Worm (Caenorhabditis elegans): Measurements from ENCODE around the gene Y55F3AM.13.
A peak's percentile ranks its signal among the peaks of the same experiment; 100 is the strongest.

Gene Y55F3AM.13

ce11 chrIV:1019801-1020200, 36.3 kb downstream of the Y55F3AM.13 start:
- peak; percentile 50 for TF ChIP-seq nhr-85 (tag)
- TF ChIP-seq hlh-4 (tag; optimal IDR thresholded peaks at IDR 0.05): no peak

DNA sequence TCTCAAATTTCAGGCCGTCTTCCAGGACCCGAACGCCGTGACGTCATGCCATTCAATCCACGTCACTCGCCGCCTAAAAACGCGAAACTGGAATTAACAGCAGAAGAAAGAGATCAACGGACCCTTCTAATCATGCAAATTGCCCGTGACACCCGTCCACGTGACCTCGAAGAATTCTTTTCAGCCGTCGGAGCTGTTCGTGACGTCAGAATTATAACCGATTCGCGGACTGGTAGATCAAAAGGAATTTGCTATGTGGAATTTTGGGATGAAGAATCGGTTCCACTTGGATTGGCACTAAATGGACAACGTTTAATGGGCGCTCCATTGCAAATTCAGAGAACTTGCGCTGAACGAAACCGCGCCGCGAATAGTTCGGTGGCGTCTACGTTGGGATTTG, 40.7 kb downstream of the Y55F3AM.13 start:
- TF ChIP-seq efl-1 (optimal IDR thresholded peaks at IDR 0.05) (no peak), efl-1 (GFP tag; optimal IDR thresholded peaks at IDR 0.05 in 1 of 2) (peak in 1 of 2 experiments; percentile 26), alr-1 (tag; optimal IDR thresholded peaks at IDR 0.05; ENCODE audit: borderline replicate concordance) (no peak)

DNA sequence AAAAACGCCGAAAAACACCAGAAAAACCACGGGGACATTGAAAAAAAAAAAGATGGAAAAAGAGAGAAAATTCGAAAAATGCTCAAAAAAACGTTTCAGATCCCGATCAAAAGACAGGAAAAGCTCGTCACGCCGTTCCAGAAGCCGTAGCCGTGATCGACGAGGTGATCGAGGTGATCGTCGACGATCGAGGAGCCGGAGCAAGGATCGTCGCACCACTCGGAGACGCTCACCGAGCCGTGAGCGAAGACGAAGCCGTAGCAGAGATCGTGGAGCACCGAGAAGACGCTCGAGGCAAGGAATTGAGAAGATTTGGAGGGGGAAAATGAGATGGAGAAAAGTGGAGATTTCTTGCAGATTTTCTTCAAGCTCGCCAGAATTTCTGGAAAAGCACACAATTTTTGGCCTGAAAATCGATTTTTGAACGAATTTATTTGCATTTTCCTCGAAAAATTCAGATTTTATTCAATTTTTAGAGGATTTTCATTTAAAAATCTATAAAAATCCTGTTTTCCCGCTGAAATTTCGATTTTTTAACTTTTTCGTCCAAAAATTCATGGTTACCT, 42.8 kb downstream of the Y55F3AM.13 start:
- TF ChIP-seq egl-27 (tag; optimal IDR thresholded peaks at IDR 0.05) (no peak), efl-1 (optimal IDR thresholded peaks at IDR 0.05) (no peak), efl-1 (GFP tag; optimal IDR thresholded peaks at IDR 0.05 in 1 of 2) (peak in 1 of 2 experiments; percentile 74), ceh-90 (tag; optimal IDR thresholded peaks at IDR 0.05) (no peak), nhr-85 (tag) (peak; percentile 61), elt-2 (tag; optimal IDR thresholded peaks at IDR 0.05) (no peak)

DNA sequence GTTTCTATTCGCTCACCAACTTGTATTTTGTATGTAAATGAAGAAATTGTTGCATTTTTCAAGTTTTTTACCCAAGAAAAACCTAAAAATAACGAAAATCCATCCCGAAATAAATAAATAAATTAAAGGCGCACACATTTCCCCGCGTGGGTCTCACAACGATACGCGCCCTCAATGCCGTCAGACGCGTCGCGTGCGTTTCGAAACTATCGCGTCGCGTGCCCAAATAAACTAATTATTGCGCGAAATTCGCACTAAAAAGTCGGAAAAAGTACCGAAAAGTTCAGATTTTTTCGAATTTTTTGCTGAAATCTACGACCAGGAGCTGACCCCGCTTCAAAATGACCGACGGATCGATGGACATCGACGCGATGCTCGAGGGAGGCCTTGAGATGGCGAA, 43.7 kb downstream of the Y55F3AM.13 start, which contains the start of gene rbm-39:
TSS of gene rbm-39 (plus strand) at position 178 of the 400 bp plus-strand sequence.
- peak; percentile 69 for TF ChIP-seq nhr-90 (tag; optimal IDR thresholded peaks at IDR 0.05; ENCODE audit: poor library complexity)
- peak; percentile 88 for TF ChIP-seq lin-14 (GFP tag; optimal IDR thresholded peaks at IDR 0.05)
- TF ChIP-seq nhr-85 (tag): peak; percentile 92
- peak; percentile 54 for TF ChIP-seq sup-37 (GFP tag; optimal IDR thresholded peaks at IDR 0.05)
- peak; percentile 89 for TF ChIP-seq vab-15 (tag; optimal IDR thresholded peaks at IDR 0.05)
- TF ChIP-seq nhr-237 (tag; optimal IDR thresholded peaks at IDR 0.05): peak; percentile 71
- TF ChIP-seq nhr-20 (tag; optimal IDR thresholded peaks at IDR 0.05): peak; percentile 83
- peak; percentile 81 for TF ChIP-seq jun-1 (tag; optimal IDR thresholded peaks at IDR 0.05)
- peak; percentile 75 to 85 (median 80) for TF ChIP-seq dpl-1 (GFP tag; optimal IDR thresholded peaks at IDR 0.05)
- TF ChIP-seq pag-3 (tag; optimal IDR thresholded peaks at IDR 0.05; ENCODE audit: borderline replicate concordance, insufficient read depth): no peak
- TF ChIP-seq mep-1 (tag; optimal IDR thresholded peaks at IDR 0.05): peak; percentile 91
- peak; percentile 68 for TF ChIP-seq C04F5.9 (tag; optimal IDR thresholded peaks at IDR 0.05)
- peak; percentile 8 for TF ChIP-seq egl-13 (tag; optimal IDR thresholded peaks at IDR 0.05)
- peak; percentile 88 for TF ChIP-seq skn-1 (tag; optimal IDR thresholded peaks at IDR 0.05)
- TF ChIP-seq fkh-4 (tag; optimal IDR thresholded peaks at IDR 0.05; ENCODE audit: borderline replicate concordance): no peak
- TF ChIP-seq ceh-82 (tag; optimal IDR thresholded peaks at IDR 0.05): peak; percentile 88 to 96 (median 91)
- TF ChIP-seq lin-35 (GFP tag; optimal IDR thresholded peaks at IDR 0.05): peak; percentile 88 to 90
- no peak for TF ChIP-seq nhr-12 (tag; optimal IDR thresholded peaks at IDR 0.05)
- TF ChIP-seq unc-30 (tag; optimal IDR thresholded peaks at IDR 0.05): no peak
- TF ChIP-seq sox-4 (tag; optimal IDR thresholded peaks at IDR 0.05): peak; percentile 29
- TF ChIP-seq efl-1 (optimal IDR thresholded peaks at IDR 0.05): peak; percentile 86 to 88
- peak; percentile 81 to 98 for TF ChIP-seq efl-1 (GFP tag; optimal IDR thresholded peaks at IDR 0.05 in 1 of 2)
- TF ChIP-seq lin-13 (GFP tag; optimal IDR thresholded peaks at IDR 0.05): peak; percentile 90
- TF ChIP-seq grh-1 (GFP tag; IDR thresholded peaks at IDR 0.05): peak; percentile 66
- TF ChIP-seq blmp-1 (tag; optimal IDR thresholded peaks at IDR 0.05): peak; percentile 79
- peak; percentile 75 for TF ChIP-seq F16B12.6 (tag; optimal IDR thresholded peaks at IDR 0.05)
- TF ChIP-seq irx-1 (tag; optimal IDR thresholded peaks at IDR 0.05): peak; percentile 64
- no peak for TF ChIP-seq sptf-1 (tag; optimal IDR thresholded peaks at IDR 0.05)
- TF ChIP-seq rnt-1 (tag; optimal IDR thresholded peaks at IDR 0.05): peak; percentile 78
- peak; percentile 93 for TF ChIP-seq snu-23 (GFP tag; optimal IDR thresholded peaks at IDR 0.05)
- TF ChIP-seq nhr-71 (tag; optimal IDR thresholded peaks at IDR 0.05): peak; percentile 93
- TF ChIP-seq alr-1 (tag; optimal IDR thresholded peaks at IDR 0.05; ENCODE audit: borderline replicate concordance): no peak
- TF ChIP-seq mab-9 (GFP tag; IDR thresholded peaks at IDR 0.05): 0 out of 2 replicates have a peak, but pooled peaks have one; percentile 49
- peak in 2 of 6 experiments; percentile 57 to 88 for TF ChIP-seq elt-3 (tag; optimal IDR thresholded peaks at IDR 0.05)
- TF ChIP-seq egl-27 (tag; optimal IDR thresholded peaks at IDR 0.05): no peak
- peak; percentile 72 for TF ChIP-seq zip-4 (GFP tag; optimal IDR thresholded peaks at IDR 0.05)
- no peak for TF ChIP-seq nhr-28 (tag; optimal IDR thresholded peaks at IDR 0.05)
- peak; percentile 57 for TF ChIP-seq ama-1 (optimal IDR thresholded peaks at IDR 0.05)
- peak in 1 of 2 experiments; percentile 34 for TF ChIP-seq ztf-11 (tag; optimal IDR thresholded peaks at IDR 0.05)
- TF ChIP-seq pqm-1 (tag; optimal IDR thresholded peaks at IDR 0.05): no peak
- TF ChIP-seq unc-130 (tag; optimal IDR thresholded peaks at IDR 0.05): peak; percentile 94
